Worm (Caenorhabditis elegans): ENCODE results near the gene F56D3.1.
"Not testable (repeated sequence)": the region's sequence is repeated elsewhere in the genome, so short reads cannot be mapped to it uniquely, and the experiment has no call there.

DNA sequence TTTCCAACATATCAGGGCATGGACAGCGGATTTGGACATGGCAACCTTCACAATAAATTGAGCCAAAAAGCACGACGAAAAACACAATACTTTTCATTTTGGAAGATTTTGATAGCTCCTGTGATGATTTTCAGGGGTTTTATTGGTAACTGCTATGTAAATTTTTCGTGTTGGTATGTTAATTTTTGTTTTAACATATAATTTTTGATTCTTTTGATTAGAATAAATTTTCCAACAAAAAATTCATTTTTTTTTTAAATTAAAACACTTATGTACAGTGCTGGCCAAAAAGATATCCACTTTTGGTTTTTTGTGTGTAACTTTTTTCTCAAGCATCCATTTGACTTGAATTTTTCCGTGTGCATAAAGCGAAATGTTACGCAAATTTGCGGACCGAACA lies 22.3 kb downstream of the F56D3.1 start, which contains the start of gene R03H10.4:
- TF ChIP-seq med-1 (GFP tag; optimal IDR thresholded peaks at IDR 0.05; ENCODE audit: insufficient read depth); T22C8.4 (GFP tag; IDR thresholded peaks at IDR 0.05); ztf-29 (GFP tag; IDR thresholded peaks at IDR 0.05); ref-1 (GFP tag; conservative IDR thresholded peaks at IDR 0.05); klf-2 (GFP tag; conservative IDR thresholded peaks at IDR 0.05); cog-1 (tag; optimal IDR thresholded peaks at IDR 0.05); tab-1 (GFP tag; IDR thresholded peaks at IDR 0.05): not testable (repeated sequence)

Data from whole organism, midembryonic.